Worm (Caenorhabditis elegans) whole organism, mixed stage, embryonic: ENCODE results near the gene oac-48.

Experiments used
- ces-1 ChIP-seq: fragments of 150-350 bp; optimal IDR thresholded peaks from 2 replicates; lab custom pipeline; 2014; ENCODE audit warnings: missing biosample characterization, missing genetic modification reagents, missing genetic modification characterization
- elt-3 ChIP-seq: fragments of 150-350 bp; optimal IDR thresholded peaks from 2 replicates; lab custom pipeline; 2014; ENCODE audit warnings: missing biosample characterization, missing genetic modification characterization
- lin-13 ChIP-seq: fragments of 150-350 bp; optimal IDR thresholded peaks from 2 replicates; lab custom pipeline; 2014; ENCODE audit warnings: missing biosample characterization, missing genetic modification characterization
- mab-5 ChIP-seq: fragments of 150-350 bp; optimal IDR thresholded peaks from 2 replicates; lab custom pipeline; 2014; ENCODE audit warnings: missing biosample characterization, missing genetic modification characterization
- nhr-76 ChIP-seq: sonication (generic microtip); optimal IDR thresholded peaks from 2 replicates; lab custom pipeline; 2017; ENCODE audit warnings: missing biosample characterization, missing genetic modification characterization
- pha-4 ChIP-seq: fragments of 150-350 bp; optimal IDR thresholded peaks from 2 replicates; lab custom pipeline; 2018; ENCODE audit warnings: missing biosample characterization, missing genetic modification reagents, missing genetic modification characterization
- unc-39 ChIP-seq: fragments of 150-350 bp; optimal IDR thresholded peaks from 2 replicates; lab custom pipeline; 2014; ENCODE audit warnings: missing biosample characterization, missing genetic modification characterization
- unc-62 ChIP-seq: fragments of 150-350 bp; optimal IDR thresholded peaks from 2 replicates; lab custom pipeline; 2014; ENCODE audit warnings: missing biosample characterization, missing genetic modification reagents, missing genetic modification characterization

ce11 chrIV:13673504-13673903 lies at the start of gene oac-48:
- TF ChIP-seq unc-62 (GFP tag; lab: Kevin White, UChicago) (no peak), ces-1 (GFP tag; lab: Kevin White, UChicago) (no peak), unc-39 (no peak), pha-4 (no peak), lin-13 (tag; lab: Kevin White, UChicago) (no peak), elt-3 (tag; lab: Kevin White, UChicago) (no peak), mab-5 (tag; lab: Kevin White, UChicago) (no peak), nhr-76 (no peak)
